Worm (Caenorhabditis elegans) whole organism, dauer: ENCODE results near the gene scav-3.

Experiments used
- unc-62 ChIP-seq: sonication (generic microtip); optimal IDR thresholded peaks from 2 replicates; lab custom pipeline; 2017; ENCODE audit warnings: missing biosample characterization, missing genetic modification reagents, missing genetic modification characterization

scav-3 gene

DNA sequence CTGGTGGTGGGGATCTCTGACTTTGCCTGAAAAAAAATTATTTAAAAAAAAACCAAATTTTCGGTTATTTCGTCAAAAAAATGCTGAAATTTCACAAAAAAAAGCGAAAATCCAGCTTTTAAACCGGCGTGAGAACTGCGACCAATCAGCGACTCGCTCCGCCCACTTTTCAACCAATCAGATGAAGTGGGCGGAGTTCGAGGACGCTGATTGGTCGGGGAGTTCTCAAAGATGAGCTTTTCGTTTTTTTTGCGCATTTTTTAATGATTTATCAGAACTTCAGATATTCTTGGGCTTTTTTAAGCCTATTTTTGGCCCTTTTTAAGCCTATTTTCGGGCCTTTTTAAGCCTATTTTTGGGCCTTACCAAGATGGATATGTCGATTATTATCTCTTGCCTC lies 36.4 kb downstream of the scav-3 start:
- TF ChIP-seq unc-62 (GFP tag; lab: Kevin White, UChicago): no peak

DNA sequence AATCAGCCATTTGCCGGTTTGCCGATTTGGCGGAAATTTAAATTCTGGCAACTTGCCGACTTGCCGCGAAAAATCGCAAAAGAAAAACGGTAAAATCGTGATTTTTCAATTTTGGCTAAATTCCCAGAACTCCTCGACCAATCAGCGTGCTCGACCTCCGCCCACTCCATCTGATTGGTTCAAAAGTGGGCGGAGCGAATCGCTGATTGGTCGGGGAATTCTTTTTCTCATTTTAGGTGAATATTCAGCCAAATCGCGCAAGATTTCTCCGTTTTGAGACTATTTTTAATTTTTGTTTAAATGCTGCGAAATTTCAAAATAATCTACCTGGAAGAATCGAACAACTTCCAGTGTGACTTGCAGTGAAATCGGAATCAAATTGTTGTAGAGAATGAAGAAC lies 42.1 kb downstream of the scav-3 start:
- TF ChIP-seq unc-62 (GFP tag; lab: Kevin White, UChicago): no peak

DNA sequence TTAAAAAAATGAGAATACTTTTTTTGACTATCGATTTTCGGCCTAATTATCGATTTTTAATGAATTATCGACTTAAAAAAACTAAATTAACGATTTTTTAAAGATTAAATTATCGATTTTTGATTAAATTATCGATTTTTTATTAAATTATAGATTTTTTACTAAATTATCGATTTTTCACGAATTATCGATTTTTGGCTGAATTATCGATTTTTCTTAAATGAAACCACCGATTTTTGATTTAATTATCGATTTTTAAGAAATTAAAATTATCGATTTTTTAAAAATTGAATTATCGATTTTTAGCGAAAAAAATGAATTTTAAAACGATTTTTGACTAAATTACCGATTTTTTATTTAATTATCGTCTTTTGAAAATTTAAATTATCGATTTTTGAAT lies 45.0 kb downstream of the scav-3 start:
- no peak for TF ChIP-seq unc-62 (GFP tag; lab: Kevin White, UChicago)

DNA sequence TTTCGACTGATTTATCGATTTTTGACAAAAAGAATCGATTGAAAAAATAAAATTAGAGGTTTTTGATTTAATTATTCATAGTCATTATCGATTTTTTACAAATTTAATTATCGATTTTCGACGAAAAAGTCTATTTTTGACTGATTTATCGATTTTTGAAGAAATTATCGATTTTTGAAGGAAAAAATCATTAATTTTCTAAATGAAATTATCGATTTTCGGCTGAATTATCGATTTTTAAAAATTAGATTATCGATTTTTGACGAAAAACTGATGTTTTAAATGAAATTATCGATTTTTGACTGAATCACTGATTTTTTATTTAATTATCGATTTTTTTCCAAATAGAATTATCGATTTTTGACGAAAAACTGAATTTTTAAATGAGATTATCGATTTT lies 45.6 kb downstream of the scav-3 start:
- TF ChIP-seq unc-62 (GFP tag; lab: Kevin White, UChicago): no peak

DNA sequence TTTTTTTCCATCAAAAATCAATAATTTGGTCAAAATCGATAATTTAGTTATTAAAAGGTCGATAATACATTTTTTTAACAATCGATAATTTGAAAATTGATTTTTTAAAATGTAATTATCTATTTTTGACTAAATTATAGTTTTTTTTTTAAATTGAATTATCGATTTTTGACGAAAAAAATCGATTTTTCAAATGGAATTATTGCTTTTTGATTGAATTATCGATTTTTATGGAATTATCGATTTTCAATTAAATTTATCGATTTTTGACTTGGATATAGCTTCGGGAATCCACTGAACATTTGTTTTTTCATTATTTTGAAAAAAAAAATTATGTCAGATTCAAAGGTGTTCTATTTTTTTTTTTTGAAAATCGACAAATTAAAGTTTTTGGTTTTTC lies 46.3 kb downstream of the scav-3 start:
- TF ChIP-seq unc-62 (GFP tag; lab: Kevin White, UChicago): no peak
